Fruit fly (Drosophila melanogaster) whole organism, embryonic: ENCODE data around the gene Cyp4d14.
A peak's percentile ranks its signal among the peaks of the same experiment; 100 is the strongest.

Experiments
- Atf-2 ChIP-seq: fragments of 200-800 bp; sonication (Bioruptor generic); optimal IDR thresholded peaks from 2 replicates; lab custom pipeline; 2016; ENCODE audit warnings: missing biosample characterization, missing genetic modification characterization
- BtbVII ChIP-seq: fragments of 200-800 bp; sonication (Bioruptor generic); optimal IDR thresholded peaks from 3 replicates; lab custom pipeline; 2017; ENCODE audit warnings: missing biosample characterization, mild to moderate bottlenecking, missing genetic modification characterization
- CG10431 ChIP-seq: fragments of 200-800 bp; sonication (Bioruptor generic); optimal IDR thresholded peaks from 3 replicates; lab custom pipeline; 2018; ENCODE audit warnings: missing biosample characterization, mild to moderate bottlenecking, missing genetic modification characterization
- CG12942 ChIP-seq: fragments of 200-800 bp; sonication (Bioruptor generic); optimal IDR thresholded peaks from 3 replicates; lab custom pipeline; 2016; ENCODE audit warnings: missing biosample characterization, missing genetic modification characterization
- CG13287 ChIP-seq: fragments of 200-800 bp; sonication (Bioruptor generic); IDR thresholded peaks from 2 replicates; pipeline ENCODE4 v1.3.6; 2022; ENCODE audit warnings: missing biosample characterization, missing genetic modification characterization; ENCODE audit not compliant: partially characterized antibody
- CG13624 ChIP-seq: fragments of 200-800 bp; sonication (Bioruptor generic); optimal IDR thresholded peaks from 2 replicates; lab custom pipeline; 2016; ENCODE audit warnings: missing biosample characterization, missing genetic modification characterization
- CG14050 ChIP-seq: fragments of 200-800 bp; sonication (Bioruptor generic); IDR thresholded peaks from 3 replicates; pipeline ENCODE4 v1.3.6; 2022; ENCODE audit warnings: missing biosample characterization, missing genetic modification characterization
- CG15269 ChIP-seq: fragments of 200-800 bp; sonication (Bioruptor generic); optimal IDR thresholded peaks from 2 replicates; lab custom pipeline; 2018; ENCODE audit warnings: missing biosample characterization, mild to moderate bottlenecking, missing genetic modification characterization, moderate library complexity
- CG1792 ChIP-seq: fragments of 200-800 bp; sonication (Bioruptor generic); optimal IDR thresholded peaks from 2 replicates; lab custom pipeline; 2016; ENCODE audit warnings: missing biosample characterization, missing genetic modification characterization
- CG18599 ChIP-seq: fragments of 200-800 bp; sonication (Bioruptor generic); optimal IDR thresholded peaks from 3 replicates; lab custom pipeline; 2017; ENCODE audit warnings: missing biosample characterization, missing genetic modification characterization, mild to moderate bottlenecking, moderate library complexity, missing genetic modification reagents
- CG34422 ChIP-seq: fragments of 200-800 bp; sonication (Bioruptor generic); IDR thresholded peaks from 3 replicates; pipeline ENCODE4 v1.3.6; 2022; ENCODE audit warnings: missing biosample characterization, missing genetic modification characterization
- CG5953 ChIP-seq: fragments of 200-800 bp; sonication (Bioruptor generic); IDR thresholded peaks from 2 replicates; pipeline ENCODE4 v1.3.6; 2022; ENCODE audit warnings: missing biosample characterization, missing genetic modification characterization
- CG6272 ChIP-seq: fragments of 200-800 bp; sonication (Bioruptor generic); IDR thresholded peaks from 2 replicates; pipeline ENCODE4 v1.3.6; 2022; ENCODE audit warnings: missing biosample characterization, missing genetic modification characterization
- CG8388 ChIP-seq: fragments of 200-800 bp; sonication (Bioruptor generic); optimal IDR thresholded peaks from 2 replicates; lab custom pipeline; 2019; ENCODE audit warnings: missing biosample characterization, mild to moderate bottlenecking, missing genetic modification characterization, moderate library complexity
- CrebB ChIP-seq: fragments of 200-800 bp; sonication (Bioruptor generic); optimal IDR thresholded peaks from 3 replicates; lab custom pipeline; 2018; ENCODE audit warnings: missing biosample characterization, mild to moderate bottlenecking, missing genetic modification characterization
- D19A ChIP-seq: fragments of 200-800 bp; optimal IDR thresholded peaks from 3 replicates; lab custom pipeline; 2019; ENCODE audit warnings: missing biosample characterization, mild to moderate bottlenecking, missing genetic modification characterization, moderate library complexity
- Deaf1 ChIP-seq: fragments of 200-800 bp; optimal IDR thresholded peaks from 3 replicates; lab custom pipeline; 2019; ENCODE audit warnings: missing biosample characterization, mild to moderate bottlenecking, missing genetic modification characterization, moderate library complexity
- GATAe ChIP-seq: fragments of 200-800 bp; sonication (Bioruptor generic); conservative IDR thresholded peaks from 2 replicates; pipeline ENCODE4 v1.3.6; 2022; ENCODE audit warnings: missing biosample characterization, missing genetic modification characterization
- Hand ChIP-seq: fragments of 200-800 bp; sonication (Bioruptor generic); optimal IDR thresholded peaks from 2 replicates; lab custom pipeline; 2017; ENCODE audit warnings: mild to moderate bottlenecking, missing biosample characterization, missing genetic modification reagents, missing genetic modification characterization
- Hr51 ChIP-seq, 2 experiments: fragments of 200-800 bp; sonication (Bioruptor generic); optimal IDR thresholded peaks; 2 replicates in 1 of 2; 3 replicates in 1 of 2; lab custom pipeline; 2016 to 2018; ENCODE audit warnings: missing biosample characterization in 2 of 2, missing genetic modification characterization in 2 of 2, mild to moderate bottlenecking in 1 of 2, moderate library complexity in 1 of 2
- Hsf ChIP-seq: fragments of 200-800 bp; sonication (Bioruptor generic); optimal IDR thresholded peaks from 3 replicates; lab custom pipeline; 2016; ENCODE audit warnings: missing biosample characterization, missing genetic modification characterization
- Lim3 ChIP-seq: fragments of 200-800 bp; sonication (Bioruptor generic); IDR thresholded peaks from 2 replicates; pipeline ENCODE4 v1.3.6; 2022; ENCODE audit warnings: missing biosample characterization, missing genetic modification characterization
- Neu2 ChIP-seq: fragments of 200-800 bp; sonication (Bioruptor generic); optimal IDR thresholded peaks from 3 replicates; lab custom pipeline; 2016; ENCODE audit warnings: missing biosample characterization, missing genetic modification characterization, borderline replicate concordance
- Oaz ChIP-seq: fragments of 200-800 bp; sonication (Bioruptor generic); IDR thresholded peaks from 2 replicates; pipeline ENCODE4 v1.3.6; 2022; ENCODE audit warnings: missing biosample characterization, missing genetic modification characterization
- Six4 ChIP-seq: fragments of 200-800 bp; sonication (Bioruptor generic); optimal IDR thresholded peaks from 2 replicates; lab custom pipeline; 2016; ENCODE audit warnings: missing biosample characterization, missing genetic modification characterization
- al ChIP-seq: fragments of 200-800 bp; sonication (Bioruptor generic); IDR thresholded peaks from 2 replicates; pipeline ENCODE4 v1.3.6; 2022; ENCODE audit warnings: missing biosample characterization, missing genetic modification characterization
- amos ChIP-seq: fragments of 200-800 bp; sonication (Bioruptor generic); IDR thresholded peaks from 2 replicates; pipeline ENCODE4 v1.3.6; 2022; ENCODE audit warnings: missing biosample characterization, missing genetic modification characterization; ENCODE audit not compliant: partially characterized antibody
- ato ChIP-seq: fragments of 200-800 bp; sonication (Bioruptor generic); IDR thresholded peaks from 2 replicates; pipeline ENCODE4 v1.3.6; 2022; ENCODE audit warnings: missing biosample characterization, missing genetic modification characterization; ENCODE audit not compliant: partially characterized antibody
- bcd ChIP-seq: fragments of 200-800 bp; sonication (Bioruptor generic); optimal IDR thresholded peaks from 2 replicates; lab custom pipeline; 2017; ENCODE audit warnings: missing biosample characterization, mild to moderate bottlenecking, missing genetic modification characterization
- bsh ChIP-seq, 2 experiments: fragments of 200-800 bp; sonication (Bioruptor generic); optimal IDR thresholded peaks; 2 replicates each; lab custom pipeline; 2017 to 2018; ENCODE audit warnings: mild to moderate bottlenecking in 2 of 2, missing biosample characterization in 2 of 2, missing genetic modification characterization in 2 of 2, moderate library complexity in 1 of 2
- cg ChIP-seq: fragments of 200-800 bp; sonication (Bioruptor generic); optimal IDR thresholded peaks from 3 replicates; lab custom pipeline; 2019; ENCODE audit warnings: missing biosample characterization, mild to moderate bottlenecking, missing genetic modification characterization, moderate library complexity
- ci ChIP-seq: fragments of 200-800 bp; sonication (Bioruptor generic); IDR thresholded peaks from 3 replicates; pipeline ENCODE4 v1.3.6; 2022; ENCODE audit warnings: missing biosample characterization, missing genetic modification characterization
- cwo ChIP-seq: fragments of 200-800 bp; sonication (Bioruptor generic); optimal IDR thresholded peaks from 3 replicates; lab custom pipeline; 2017; ENCODE audit warnings: missing biosample characterization, missing genetic modification characterization, mild to moderate bottlenecking, moderate library complexity, missing genetic modification reagents
- gcm2 ChIP-seq: fragments of 200-800 bp; sonication (Bioruptor generic); optimal IDR thresholded peaks from 2 replicates; lab custom pipeline; 2016; ENCODE audit warnings: missing biosample characterization, missing genetic modification characterization
- gem ChIP-seq: fragments of 200-800 bp; sonication (Bioruptor generic); optimal IDR thresholded peaks from 2 replicates; lab custom pipeline; 2019; ENCODE audit warnings: missing biosample characterization, mild to moderate bottlenecking, missing genetic modification characterization, moderate library complexity
- hb ChIP-seq: fragments of 200-800 bp; sonication (Bioruptor generic); IDR thresholded peaks from 3 replicates; pipeline ENCODE4 v1.3.6; 2022; ENCODE audit warnings: missing biosample characterization, missing genetic modification characterization; ENCODE audit not compliant: partially characterized antibody
- ken ChIP-seq: fragments of 200-800 bp; sonication (Bioruptor generic); IDR thresholded peaks from 3 replicates; pipeline ENCODE4 v1.3.6; 2022; ENCODE audit warnings: missing biosample characterization, missing genetic modification characterization
- lilli ChIP-seq: fragments of 200-800 bp; sonication (Bioruptor generic); optimal IDR thresholded peaks from 3 replicates; lab custom pipeline; 2016; ENCODE audit warnings: missing biosample characterization, missing genetic modification characterization
- luna ChIP-seq: fragments of 200-800 bp; sonication (Bioruptor generic); optimal IDR thresholded peaks from 2 replicates; lab custom pipeline; 2016; ENCODE audit warnings: missing biosample characterization, missing genetic modification characterization
- maf-S ChIP-seq: fragments of 200-800 bp; sonication (Bioruptor generic); optimal IDR thresholded peaks from 2 replicates; lab custom pipeline; 2016; ENCODE audit warnings: missing biosample characterization, missing genetic modification characterization
- org-1 ChIP-seq: fragments of 200-800 bp; sonication (Bioruptor generic); optimal IDR thresholded peaks from 2 replicates; lab custom pipeline; 2017; ENCODE audit warnings: missing biosample characterization, missing genetic modification characterization
- pan ChIP-seq, 4 experiments: fragments of >200 bp in 3 of 4; fragments of 200-800 bp in 1 of 4; sonication (Bioruptor generic) in 1 of 4; optimal IDR thresholded peaks in 3 of 4; IDR thresholded peaks in 1 of 4; 2 replicates each; pipeline versions ENCODE4 v1.3.6 to Lab custom; 2017 to 2022; ENCODE audit warnings: missing biosample characterization in 2 of 4, missing genetic modification characterization in 2 of 4, mixed read lengths in 1 of 4
- run ChIP-seq: fragments of 200-800 bp; sonication (Bioruptor generic); optimal IDR thresholded peaks from 3 replicates; lab custom pipeline; 2018; ENCODE audit warnings: missing biosample characterization, mild to moderate bottlenecking, missing genetic modification characterization
- salm ChIP-seq: fragments of 200-800 bp; sonication (Bioruptor generic); optimal IDR thresholded peaks from 2 replicates; lab custom pipeline; 2018; ENCODE audit warnings: missing biosample characterization, mild to moderate bottlenecking, missing genetic modification characterization
- slbo ChIP-seq: fragments of 200-800 bp; sonication (Bioruptor generic); IDR thresholded peaks from 2 replicates; pipeline ENCODE4 v1.3.6; 2022; ENCODE audit warnings: missing biosample characterization, missing genetic modification characterization
- sna ChIP-seq: fragments of 200-800 bp; sonication (Bioruptor generic); IDR thresholded peaks from 2 replicates; pipeline ENCODE4 v1.3.6; 2022; ENCODE audit warnings: missing biosample characterization, missing genetic modification characterization; ENCODE audit not compliant: partially characterized antibody
- stwl ChIP-seq: fragments of 200-800 bp; sonication (Bioruptor generic); optimal IDR thresholded peaks from 3 replicates; lab custom pipeline; 2018; ENCODE audit warnings: missing biosample characterization, mild to moderate bottlenecking, missing genetic modification characterization, moderate library complexity
- toy ChIP-seq: fragments of 200-800 bp; sonication (Bioruptor generic); IDR thresholded peaks from 2 replicates; pipeline ENCODE4 v1.3.6; 2022; ENCODE audit warnings: missing biosample characterization, missing genetic modification characterization
- wek ChIP-seq: fragments of 200-800 bp; sonication (Bioruptor generic); optimal IDR thresholded peaks from 3 replicates; lab custom pipeline; 2018; ENCODE audit warnings: missing biosample characterization, mild to moderate bottlenecking, missing genetic modification characterization, moderate library complexity

The Cyp4d14 gene

dm6 chrX:2161020-2161419 lies 14.1 kb downstream of the Cyp4d14 start (continued):
- TF ChIP-seq cwo (peak; percentile 55), bcd (GFP tag; lab: Kevin White, UChicago) (no peak), ato (no peak), Atf-2 (no peak), run (tag; lab: Kevin White, UChicago) (no peak), CrebB (tag; lab: Kevin White, UChicago) (no peak), toy (GFP tag; lab: Robert Waterston, UW) (no peak), amos (no peak), bsh (GFP tag; optimal IDR thresholded peaks at IDR 0.05; lab: Kevin White, UChicago) (no peak), Oaz (no peak), Lim3 (no peak), wek (no peak), CG6272 (no peak), pan (optimal IDR thresholded peaks at IDR 0.05; lab: Kevin White, UChicago) (no peak), pan (GFP tag; optimal IDR thresholded peaks at IDR 0.05 in 1 of 2, IDR thresholded peaks at IDR 0.05 in 1 of 2) (peak in 1 of 2 experiments; percentile 31), sna (GFP tag; lab: Robert Waterston, UW) (no peak), gcm2 (no peak), D19A (tag; lab: Kevin White, UChicago) (no peak), BtbVII (GFP tag; lab: Kevin White, UChicago) (peak; percentile 23), CG18599 (peak; percentile 72), maf-S (GFP tag; lab: Kevin White, UChicago) (no peak), ci (GFP tag; lab: Robert Waterston, UW) (0 out of 3 replicates have a peak, but pooled peaks have one; percentile 19), CG13624 (GFP tag; lab: Kevin White, UChicago) (no peak), al (GFP tag; lab: Robert Waterston, UW) (no peak), Hand (GFP tag; lab: Kevin White, UChicago) (peak; percentile 30), CG15269 (tag; lab: Kevin White, UChicago) (peak; percentile 46), CG14050 (no peak), GATAe (peak; percentile 82), ken (no peak), CG1792 (no peak), cg (GFP tag; lab: Kevin White, UChicago) (no peak), hb (no peak), CG10431 (no peak), CG13287 (GFP tag; lab: Robert Waterston, UW) (no peak), slbo (GFP tag; lab: Robert Waterston, UW) (peak; percentile 52; the same call in 1 of the 2 replicates), gem (tag; lab: Kevin White, UChicago) (no peak), Hsf (no peak), lilli (GFP tag; lab: Kevin White, UChicago) (no peak), stwl (tag; lab: Kevin White, UChicago) (no peak), Hr51 (GFP tag; optimal IDR thresholded peaks at IDR 0.05; lab: Kevin White, UChicago) (no peak), Neu2 (no peak), CG34422 (no peak), Deaf1 (tag; lab: Kevin White, UChicago) (peak; percentile 58), CG5953 (GFP tag; lab: Robert Waterston, UW) (no peak), salm (tag; lab: Kevin White, UChicago) (no peak), luna (GFP tag; lab: Kevin White, UChicago) (no peak), CG12942 (GFP tag; lab: Kevin White, UChicago) (no peak), Six4 (GFP tag; lab: Kevin White, UChicago) (no peak), CG8388 (GFP tag; lab: Kevin White, UChicago) (no peak), org-1 (GFP tag; lab: Kevin White, UChicago) (no peak)
